Worm (Caenorhabditis elegans) whole organism, L4/young adult: ENCODE data around the gene igcm-2.

Experiments used
- W03F9.2 ChIP-seq: fragments of 150-350 bp; optimal IDR thresholded peaks from 2 replicates; lab custom pipeline; 2014; ENCODE audit warnings: missing biosample characterization, missing genetic modification characterization
- him-1 ChIP-seq: sonication (generic microtip); optimal IDR thresholded peaks from 2 replicates; lab custom pipeline; 2016; ENCODE audit warnings: missing genotype, missing genetic modification reagents, missing genetic modification characterization, missing compliant biosample characterization

ce11 chrX:6427147-6427546, 35.8 kb upstream of the igcm-2 start:
- TF ChIP-seq W03F9.2 (tag; lab: Kevin White, UChicago) (no peak), him-1 (tag; lab: Kevin White, UChicago) (no peak)
